Worm (Caenorhabditis elegans): ENCODE results near the gene exc-12.

exc-12 gene

DNA sequence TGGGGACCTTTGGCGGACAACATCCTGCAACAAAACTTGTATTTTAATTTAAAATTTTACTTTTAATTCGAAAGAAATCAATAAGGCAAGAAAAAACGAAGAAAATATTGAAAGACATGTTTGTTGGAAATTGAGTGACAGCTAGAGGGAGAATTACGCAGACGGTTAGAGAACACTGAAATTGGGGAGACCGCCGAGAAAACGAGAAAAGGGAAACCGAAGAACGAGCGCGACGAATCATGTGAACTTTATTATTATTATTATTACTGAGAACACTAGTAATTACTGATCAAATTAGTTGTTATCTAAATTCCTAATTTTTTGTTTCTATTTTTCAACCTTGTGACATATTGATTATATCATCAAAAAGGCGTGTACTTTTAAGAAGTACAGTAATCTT lies 21.3 kb downstream of the exc-12 start, which contains the start of gene mmad-1:
mmad-1 (minus strand) TSS at position 24 of the 400 bp plus-strand sequence.
- TF ChIP-seq nfya-1 (tag; optimal IDR thresholded peaks at IDR 0.05; ENCODE audit: borderline replicate concordance, insufficient read depth) = no peak
- peak; percentile 47 for TF ChIP-seq madf-10 (tag; optimal IDR thresholded peaks at IDR 0.05)
- no peak for TF ChIP-seq sea-2 (GFP tag; IDR thresholded peaks at IDR 0.05)
- no peak for TF ChIP-seq D2030.7 (GFP tag; IDR thresholded peaks at IDR 0.05)
- TF ChIP-seq repo-1 (tag; optimal IDR thresholded peaks at IDR 0.05) = no peak
- no peak for TF ChIP-seq lag-1 (GFP tag; IDR thresholded peaks at IDR 0.05)
- TF ChIP-seq ets-4 (GFP tag; optimal IDR thresholded peaks at IDR 0.05) = no peak
- TF ChIP-seq ztf-22 (GFP tag; optimal IDR thresholded peaks at IDR 0.05) = peak; percentile 31
- no peak for TF ChIP-seq Y95B8A.8 (GFP tag; IDR thresholded peaks at IDR 0.05)
- TF ChIP-seq lin-54 (GFP tag; optimal IDR thresholded peaks at IDR 0.05) = no peak
- no peak for TF ChIP-seq nfyb-1 (GFP tag; IDR thresholded peaks at IDR 0.05)
- TF ChIP-seq athp-1 (tag; optimal IDR thresholded peaks at IDR 0.05) = no peak
- no peak for TF ChIP-seq let-526 (GFP tag; IDR thresholded peaks at IDR 0.05)
- TF ChIP-seq dpff-1 (tag; optimal IDR thresholded peaks at IDR 0.05) = no peak
- TF ChIP-seq attf-5 (GFP tag; optimal IDR thresholded peaks at IDR 0.05) = peak; percentile 78
- no peak for TF ChIP-seq hrde-1 (tag; optimal IDR thresholded peaks at IDR 0.05; ENCODE audit: borderline replicate concordance)
- no peak for TF ChIP-seq somi-1 (GFP tag; optimal IDR thresholded peaks at IDR 0.05)
- no peak for TF ChIP-seq madf-6 (GFP tag; IDR thresholded peaks at IDR 0.05)
- no peak for TF ChIP-seq dpl-1 (GFP tag; optimal IDR thresholded peaks at IDR 0.05)
- TF ChIP-seq chd-7 (tag; optimal IDR thresholded peaks at IDR 0.05) = peak; percentile 51
- TF ChIP-seq tbp1 (GFP tag; optimal IDR thresholded peaks at IDR 0.05) = peak; percentile 57
- no peak for TF ChIP-seq die-1 (tag; optimal IDR thresholded peaks at IDR 0.05)
- peak; percentile 35 for TF ChIP-seq lin-40 (tag; optimal IDR thresholded peaks at IDR 0.05)
- TF ChIP-seq mes-4 (tag; optimal IDR thresholded peaks at IDR 0.05) = no peak
- no peak for TF ChIP-seq snpc-4 (GFP tag; optimal IDR thresholded peaks at IDR 0.05)
- peak in 2 of 4 experiments; percentile 14 to 33 for TF ChIP-seq snpc-4 (tag; optimal IDR thresholded peaks at IDR 0.05)
- no peak for TF ChIP-seq Y53F4B.3 (GFP tag; IDR thresholded peaks at IDR 0.05)
- TF ChIP-seq bed-2 (GFP tag; IDR thresholded peaks at IDR 0.05) = no peak
- TF ChIP-seq hmg-1.2 (GFP tag; IDR thresholded peaks at IDR 0.05) = peak; percentile 91
- peak; percentile 63 for TF ChIP-seq nhr-80 (tag; optimal IDR thresholded peaks at IDR 0.05)
- no peak for TF ChIP-seq rpc-1 (optimal IDR thresholded peaks at IDR 0.05)
- TF ChIP-seq rpc-1 (tag; optimal IDR thresholded peaks at IDR 0.05) = no peak
- no peak for TF ChIP-seq Y53G8AR.9 (GFP tag; conservative IDR thresholded peaks at IDR 0.05)
- no peak for TF ChIP-seq efl-1 (GFP tag; optimal IDR thresholded peaks at IDR 0.05)
- no peak for TF ChIP-seq nfya-2 (GFP tag; IDR thresholded peaks at IDR 0.05)
- no peak for TF ChIP-seq attf-6 (GFP tag; IDR thresholded peaks at IDR 0.05)
- peak; percentile 34; the same call in 1 of the 2 replicates for TF ChIP-seq mcd-1 (GFP tag; IDR thresholded peaks at IDR 0.05)
- no peak for TF ChIP-seq zfh-2 (GFP tag; conservative IDR thresholded peaks at IDR 0.05)
- no peak for TF ChIP-seq F23B12.7 (tag; optimal IDR thresholded peaks at IDR 0.05; ENCODE audit: insufficient read depth)
- TF ChIP-seq ceh-79 (tag; optimal IDR thresholded peaks at IDR 0.05) = no peak
- no peak for TF ChIP-seq cebp-2 (GFP tag; IDR thresholded peaks at IDR 0.05)
- TF ChIP-seq egl-18 (GFP tag; IDR thresholded peaks at IDR 0.05) = no peak
- TF ChIP-seq ceh-27 (GFP tag; optimal IDR thresholded peaks at IDR 0.05) = no peak
- peak; percentile 50 for TF ChIP-seq pha-4 (tag; optimal IDR thresholded peaks at IDR 0.05)
- TF ChIP-seq Y79H2A.3 (GFP tag; conservative IDR thresholded peaks at IDR 0.05) = no peak
- TF ChIP-seq pbrm-1 (GFP tag; IDR thresholded peaks at IDR 0.05) = peak; percentile 46; the same call in 1 of the 2 replicates
- TF ChIP-seq snpc-3.4 (tag; optimal IDR thresholded peaks at IDR 0.05) = no peak
- TF ChIP-seq snpc-1.1 (tag; optimal IDR thresholded peaks at IDR 0.05; ENCODE audit: insufficient read depth) = no peak
- no peak for TF ChIP-seq zim-3 (tag; optimal IDR thresholded peaks at IDR 0.05)
- TF ChIP-seq dox-1 (GFP tag; IDR thresholded peaks at IDR 0.05) = peak; percentile 25; the same call in 1 of the 2 replicates

Measured in whole organism, young adult.